Worm (Caenorhabditis elegans) whole organism, L1 larva: ENCODE measurements around the gene sel-9.

Experiments
- C04F5.9 ChIP-seq: sonication (generic microtip); optimal IDR thresholded peaks from 2 replicates; lab custom pipeline; 2016; ENCODE audit warnings: missing genetic modification characterization, missing compliant biosample characterization
- C16A3.4 ChIP-seq: fragments of 150-350 bp; optimal IDR thresholded peaks from 2 replicates; lab custom pipeline; 2014; ENCODE audit warnings: missing biosample characterization, missing genetic modification characterization
- C34B4.2 ChIP-seq: sonication (generic microtip); optimal IDR thresholded peaks from 2 replicates; lab custom pipeline; 2017; ENCODE audit warnings: mild to moderate bottlenecking, missing genetic modification characterization, missing compliant biosample characterization
- F16B12.6 ChIP-seq: fragments of 150-350 bp; optimal IDR thresholded peaks from 2 replicates; lab custom pipeline; 2014; ENCODE audit warnings: missing biosample characterization, missing genetic modification characterization
- Y116A8C.19 ChIP-seq: sonication (generic microtip); optimal IDR thresholded peaks from 2 replicates; lab custom pipeline; 2016; ENCODE audit warnings: missing compliant biosample characterization, missing genetic modification characterization, borderline replicate concordance
- aly-2 ChIP-seq: fragments of 150-350 bp; optimal IDR thresholded peaks from 2 replicates; lab custom pipeline; 2014; ENCODE audit warnings: missing biosample characterization, missing genetic modification characterization
- ama-1 ChIP-seq: fragments of 150-350 bp; optimal IDR thresholded peaks from 2 replicates; lab custom pipeline; 2014
- blmp-1 ChIP-seq: fragments of 150-350 bp; optimal IDR thresholded peaks from 2 replicates; lab custom pipeline; 2014; ENCODE audit warnings: missing biosample characterization, missing genetic modification characterization
- ceh-63 ChIP-seq: fragments of 200-800 bp; sonication (Bioruptor generic); optimal IDR thresholded peaks from 2 replicates; lab custom pipeline; 2018; ENCODE audit warnings: mild to moderate bottlenecking, missing genetic modification characterization, missing compliant biosample characterization
- ceh-82 ChIP-seq, 3 experiments: fragments of 150-350 bp in 1 of 3; sonication (generic microtip) in 2 of 3; optimal IDR thresholded peaks; 2 replicates each; lab custom pipeline; 2014 to 2017; ENCODE audit warnings: missing biosample characterization in 3 of 3, missing genetic modification characterization in 3 of 3
- ceh-88 ChIP-seq: fragments of 200-800 bp; sonication (Bioruptor generic); IDR thresholded peaks from 2 replicates; pipeline ENCODE4 v1.3.6; 2022; ENCODE audit warnings: missing genetic modification characterization, missing compliant biosample characterization
- ces-1 ChIP-seq: fragments of 150-350 bp; optimal IDR thresholded peaks from 2 replicates; lab custom pipeline; 2014; ENCODE audit warnings: missing biosample characterization, missing genetic modification reagents, missing genetic modification characterization
- dpl-1 ChIP-seq, 3 experiments: fragments of 150-350 bp in 2 of 3; sonication (generic microtip) in 1 of 3; optimal IDR thresholded peaks; 2 replicates each; lab custom pipeline; 2014 to 2017; ENCODE audit warnings: missing biosample characterization in 3 of 3, missing genetic modification characterization in 3 of 3, missing genetic modification reagents in 3 of 3
- efl-1 ChIP-seq, 4 experiments: fragments of 150-350 bp; optimal IDR thresholded peaks in 3 of 4; peaks in 1 of 4; 1 replicate in 1 of 4; 2 replicates in 3 of 4; lab custom pipeline; 2014; ENCODE audit warnings: missing biosample characterization in 2 of 4, missing genetic modification characterization in 2 of 4, missing genetic modification reagents in 2 of 4
- efl-3 ChIP-seq: fragments of 200-800 bp; sonication (Bioruptor generic); optimal IDR thresholded peaks from 2 replicates; lab custom pipeline; 2018; ENCODE audit warnings: mild to moderate bottlenecking, missing genetic modification characterization, missing compliant biosample characterization
- egl-13 ChIP-seq: sonication (generic microtip); optimal IDR thresholded peaks from 2 replicates; lab custom pipeline; 2016; ENCODE audit warnings: missing genotype, missing genetic modification reagents, missing genetic modification characterization, missing compliant biosample characterization
- elt-2 ChIP-seq: sonication (generic microtip); optimal IDR thresholded peaks from 2 replicates; lab custom pipeline; 2016; ENCODE audit warnings: missing genetic modification characterization, mild to moderate bottlenecking, inconsistent platforms, missing compliant biosample characterization, missing genetic modification reagents
- ets-5 ChIP-seq: fragments of 200-800 bp; sonication (Bioruptor generic); IDR thresholded peaks from 2 replicates; pipeline ENCODE4 v1.3.6; 2022; ENCODE audit warnings: missing genetic modification characterization, missing compliant biosample characterization
- fos-1 ChIP-seq: fragments of 150-350 bp; optimal IDR thresholded peaks from 2 replicates; lab custom pipeline; 2014; ENCODE audit warnings: missing biosample characterization, missing genetic modification characterization
- grh-1 ChIP-seq: fragments of 200-800 bp; sonication (Bioruptor generic); IDR thresholded peaks from 2 replicates; pipeline ENCODE4 v1.3.6; 2022; ENCODE audit warnings: missing genetic modification reagents, missing genetic modification characterization, missing compliant biosample characterization
- hlh-4 ChIP-seq: sonication (generic microtip); optimal IDR thresholded peaks from 2 replicates; lab custom pipeline; 2016; ENCODE audit warnings: mild to moderate bottlenecking, missing genetic modification characterization, missing compliant biosample characterization
- hpl-2 ChIP-seq: fragments of 150-350 bp; optimal IDR thresholded peaks from 2 replicates; lab custom pipeline; 2014; ENCODE audit warnings: missing biosample characterization, missing genetic modification reagents, missing genetic modification characterization
- isw-1 ChIP-seq: fragments of 200-800 bp; sonication (Bioruptor generic); IDR thresholded peaks from 2 replicates; pipeline ENCODE4 v1.3.6; 2022; ENCODE audit warnings: missing genetic modification characterization, missing compliant biosample characterization
- lin-13 ChIP-seq: fragments of 150-350 bp; optimal IDR thresholded peaks from 2 replicates; lab custom pipeline; 2014; ENCODE audit warnings: missing biosample characterization, missing genetic modification reagents, missing genetic modification characterization
- lin-14 ChIP-seq: fragments of 200-800 bp; sonication (Bioruptor generic); optimal IDR thresholded peaks from 2 replicates; lab custom pipeline; 2018; ENCODE audit warnings: mild to moderate bottlenecking, missing genetic modification characterization, moderate library complexity, missing compliant biosample characterization
- lin-15B ChIP-seq: fragments of 150-350 bp; sonication (generic microtip); optimal IDR thresholded peaks from 3 replicates; lab custom pipeline; 2014; ENCODE audit warnings: missing biosample characterization, missing genetic modification characterization
- lin-35 ChIP-seq, 2 experiments: fragments of 150-350 bp; optimal IDR thresholded peaks; 2 replicates each; lab custom pipeline; 2014; ENCODE audit warnings: missing biosample characterization in 2 of 2, missing genetic modification characterization in 2 of 2, missing genetic modification reagents in 2 of 2
- lir-3 ChIP-seq: sonication (generic microtip); optimal IDR thresholded peaks from 2 replicates; lab custom pipeline; 2016; ENCODE audit warnings: mild to moderate bottlenecking, missing genetic modification characterization, moderate library complexity, missing compliant biosample characterization; ENCODE audit not compliant: poor library complexity
- lsy-2 ChIP-seq, 2 experiments: fragments of 150-350 bp; optimal IDR thresholded peaks; 2 replicates each; lab custom pipeline; 2014; ENCODE audit warnings: missing biosample characterization in 2 of 2, missing genetic modification characterization in 2 of 2
- mab-9 ChIP-seq: fragments of 200-800 bp; sonication (Bioruptor generic); IDR thresholded peaks from 2 replicates; pipeline ENCODE4 v1.3.6; 2022; ENCODE audit warnings: missing genetic modification reagents, missing genetic modification characterization, missing compliant biosample characterization
- mep-1 ChIP-seq: fragments of 150-350 bp; optimal IDR thresholded peaks from 2 replicates; lab custom pipeline; 2014; ENCODE audit warnings: missing biosample characterization, missing genetic modification characterization
- nhr-11 ChIP-seq: fragments of 150-350 bp; optimal IDR thresholded peaks from 2 replicates; lab custom pipeline; 2014; ENCODE audit warnings: missing biosample characterization, missing genetic modification characterization
- nhr-12 ChIP-seq: sonication (generic microtip); optimal IDR thresholded peaks from 2 replicates; lab custom pipeline; 2017; ENCODE audit warnings: missing biosample characterization, missing genetic modification characterization
- nhr-237 ChIP-seq: fragments of 150-350 bp; optimal IDR thresholded peaks from 2 replicates; lab custom pipeline; 2014; ENCODE audit warnings: missing biosample characterization, missing genetic modification characterization
- nhr-76 ChIP-seq: sonication (generic microtip); optimal IDR thresholded peaks from 2 replicates; lab custom pipeline; 2017; ENCODE audit warnings: missing biosample characterization, missing genetic modification characterization
- nhr-77 ChIP-seq: fragments of 150-350 bp; optimal IDR thresholded peaks from 2 replicates; lab custom pipeline; 2014; ENCODE audit warnings: missing biosample characterization, missing genetic modification characterization
- nhr-84 ChIP-seq: sonication (generic microtip); optimal IDR thresholded peaks from 2 replicates; lab custom pipeline; 2017; ENCODE audit warnings: missing biosample characterization, missing genetic modification characterization
- nhr-85 ChIP-seq: sonication (generic microtip); peaks from one replicate; lab custom pipeline; 2016; ENCODE audit warnings: missing genetic modification characterization, inconsistent platforms, missing compliant biosample characterization
- nhr-90 ChIP-seq: sonication (generic microtip); optimal IDR thresholded peaks from 2 replicates; lab custom pipeline; 2016; ENCODE audit warnings: mild to moderate bottlenecking, missing genetic modification characterization, missing compliant biosample characterization; ENCODE audit not compliant: poor library complexity
- pag-3 ChIP-seq: sonication (generic microtip); optimal IDR thresholded peaks from 2 replicates; lab custom pipeline; 2017; ENCODE audit warnings: missing genetic modification characterization, mild to moderate bottlenecking, missing compliant biosample characterization, antibody characterized with exemption, borderline replicate concordance; ENCODE audit not compliant: insufficient read depth
- pax-3 ChIP-seq: fragments of 200-800 bp; sonication (Bioruptor generic); optimal IDR thresholded peaks from 2 replicates; lab custom pipeline; 2018; ENCODE audit warnings: mild to moderate bottlenecking, missing genetic modification characterization, moderate library complexity, missing compliant biosample characterization
- sox-4 ChIP-seq: sonication (generic microtip); optimal IDR thresholded peaks from 2 replicates; lab custom pipeline; 2016; ENCODE audit warnings: missing genetic modification characterization, missing compliant biosample characterization
- sptf-1 ChIP-seq: fragments of 150-350 bp; optimal IDR thresholded peaks from 2 replicates; lab custom pipeline; 2014; ENCODE audit warnings: missing biosample characterization, missing genetic modification characterization
- tbx-2 ChIP-seq: sonication (generic microtip); optimal IDR thresholded peaks from 2 replicates; lab custom pipeline; 2016; ENCODE audit warnings: missing genetic modification characterization, missing compliant biosample characterization
- tlp-1 ChIP-seq: fragments of 150-350 bp; optimal IDR thresholded peaks from 2 replicates; lab custom pipeline; 2014; ENCODE audit warnings: missing biosample characterization, missing genetic modification characterization
- unc-130 ChIP-seq: fragments of 150-350 bp; optimal IDR thresholded peaks from 2 replicates; lab custom pipeline; 2017; ENCODE audit warnings: missing biosample characterization, missing genetic modification characterization, inconsistent platforms
- unc-62 ChIP-seq: fragments of 150-350 bp; optimal IDR thresholded peaks from 2 replicates; lab custom pipeline; 2014; ENCODE audit warnings: missing biosample characterization, missing genetic modification reagents, missing genetic modification characterization
- unc-86 ChIP-seq: sonication (generic microtip); optimal IDR thresholded peaks from 2 replicates; lab custom pipeline; 2016; ENCODE audit warnings: missing genetic modification characterization, missing compliant biosample characterization
- vab-15 ChIP-seq: sonication (generic microtip); optimal IDR thresholded peaks from 2 replicates; lab custom pipeline; 2017; ENCODE audit warnings: missing genotype, mild to moderate bottlenecking, missing genetic modification characterization, missing compliant biosample characterization
- xbp-1 ChIP-seq: sonication (generic microtip); optimal IDR thresholded peaks from 2 replicates; lab custom pipeline; 2016; ENCODE audit warnings: missing genetic modification characterization, missing compliant biosample characterization
- zip-4 ChIP-seq: fragments of 200-800 bp; sonication (Bioruptor generic); optimal IDR thresholded peaks from 2 replicates; lab custom pipeline; 2018; ENCODE audit warnings: mild to moderate bottlenecking, missing genetic modification characterization, moderate library complexity, missing compliant biosample characterization
- ztf-11 ChIP-seq, 2 experiments: sonication (generic microtip); optimal IDR thresholded peaks; 2 replicates each; lab custom pipeline; 2016 to 2017; ENCODE audit warnings: missing genetic modification characterization in 2 of 2, missing biosample characterization in 1 of 2, missing compliant biosample characterization in 1 of 2

Gene sel-9

DNA sequence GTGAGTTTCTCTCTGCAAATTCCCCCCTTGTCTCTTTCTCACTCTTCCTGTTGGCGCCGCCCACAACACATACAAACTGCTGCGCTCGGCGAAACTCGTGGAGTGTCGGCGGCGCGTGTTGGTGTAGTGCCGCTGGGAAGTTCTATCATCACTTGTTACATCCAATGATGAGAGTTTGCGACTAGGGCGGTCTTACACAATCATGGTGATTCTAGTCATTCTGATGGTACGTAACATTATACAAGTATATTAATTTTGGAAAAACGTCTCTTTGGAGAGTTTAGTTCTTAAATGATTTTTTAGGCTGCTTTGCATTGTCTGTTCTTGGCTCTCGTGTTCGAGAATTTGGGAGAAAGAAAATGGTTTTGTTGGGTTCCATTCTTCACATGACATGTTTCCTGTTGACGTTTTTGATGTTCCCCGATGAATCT is 46.6 kb upstream of the sel-9 start (continued):
- peak; percentile 89 for TF ChIP-seq xbp-1 (tag; lab: Kevin White, UChicago)
- peak; percentile 74 for TF ChIP-seq pax-3 (tag; lab: Kevin White, UChicago)
- peak; percentile 39 for TF ChIP-seq C16A3.4
- TF ChIP-seq ets-5 (GFP tag; lab: Robert Waterston, UW): no peak
- TF ChIP-seq elt-2: peak; percentile 89
- peak; percentile 68 for TF ChIP-seq unc-86
- peak; percentile 69 for TF ChIP-seq zip-4 (GFP tag; lab: Kevin White, UChicago)
- no peak for TF ChIP-seq pag-3 (tag; lab: Kevin White, UChicago)
- peak; percentile 59 for TF ChIP-seq lin-13 (GFP tag; lab: Kevin White, UChicago)
- peak; percentile 85 for TF ChIP-seq tbx-2 (tag; lab: Kevin White, UChicago)
- TF ChIP-seq dpl-1 (GFP tag; optimal IDR thresholded peaks at IDR 0.05; lab: Kevin White, UChicago): peak; percentile 37 to 64 (median 56)
- peak; percentile 59 to 84 for TF ChIP-seq lsy-2 (tag; optimal IDR thresholded peaks at IDR 0.05; lab: Kevin White, UChicago)
- peak; percentile 85 to 86 (median 85) for TF ChIP-seq ceh-82 (tag; optimal IDR thresholded peaks at IDR 0.05; lab: Kevin White, UChicago)
- TF ChIP-seq nhr-84 (tag; lab: Kevin White, UChicago): no peak
- TF ChIP-seq blmp-1 (tag; lab: Kevin White, UChicago): peak; percentile 26
- TF ChIP-seq C34B4.2 (tag; lab: Kevin White, UChicago): no peak
- TF ChIP-seq F16B12.6 (tag; lab: Kevin White, UChicago): peak; percentile 37
- no peak for TF ChIP-seq Y116A8C.19
- TF ChIP-seq nhr-12 (tag; lab: Kevin White, UChicago): no peak
- peak; percentile 22 for TF ChIP-seq unc-130 (tag; lab: Kevin White, UChicago)
- peak; percentile 56 to 79 for TF ChIP-seq lin-35 (GFP tag; optimal IDR thresholded peaks at IDR 0.05; lab: Kevin White, UChicago)
- peak; percentile 42 for TF ChIP-seq isw-1 (GFP tag; lab: Robert Waterston, UW)
- no peak for TF ChIP-seq sptf-1 (tag; lab: Kevin White, UChicago)
- TF ChIP-seq mab-9: peak; percentile 74
- TF ChIP-seq lin-14 (GFP tag; lab: Kevin White, UChicago): peak; percentile 92
- TF ChIP-seq nhr-11 (tag; lab: Kevin White, UChicago): peak; percentile 28
- peak; percentile 81 for TF ChIP-seq mep-1 (tag; lab: Kevin White, UChicago)
- TF ChIP-seq fos-1: peak; percentile 75
- TF ChIP-seq lir-3 (tag; lab: Kevin White, UChicago): peak; percentile 50
- TF ChIP-seq hpl-2 (GFP tag; lab: Kevin White, UChicago): peak; percentile 63
- TF ChIP-seq ces-1 (GFP tag; lab: Kevin White, UChicago): no peak
- TF ChIP-seq egl-13 (tag; lab: Kevin White, UChicago): peak; percentile 56
- TF ChIP-seq lin-15B: peak; percentile 46
- TF ChIP-seq vab-15 (tag; lab: Kevin White, UChicago): no peak
- peak; percentile 96 for TF ChIP-seq ama-1
- TF ChIP-seq sox-4 (tag; lab: Kevin White, UChicago): peak; percentile 49
- TF ChIP-seq tlp-1 (tag; lab: Kevin White, UChicago): no peak
- peak; percentile 45 for TF ChIP-seq C04F5.9 (tag; lab: Kevin White, UChicago)
- peak; percentile 84 for TF ChIP-seq grh-1
- TF ChIP-seq efl-1 (optimal IDR thresholded peaks at IDR 0.05; lab: Kevin White, UChicago): peak; percentile 66 to 77
- peak; percentile 53 to 96 for TF ChIP-seq efl-1 (GFP tag; optimal IDR thresholded peaks at IDR 0.05 in 1 of 2; lab: Kevin White, UChicago)
- TF ChIP-seq aly-2: peak; percentile 49
- no peak for TF ChIP-seq ceh-63
- TF ChIP-seq nhr-85 (tag; lab: Kevin White, UChicago): peak; percentile 97
- 0 out of 2 replicates have a peak, but pooled peaks have one; percentile 28 for TF ChIP-seq ceh-88 (GFP tag; lab: Robert Waterston, UW)
- peak in 1 of 2 experiments; percentile 69 for TF ChIP-seq ztf-11 (tag; optimal IDR thresholded peaks at IDR 0.05; lab: Kevin White, UChicago)
- peak; percentile 72 for TF ChIP-seq nhr-77 (tag; lab: Kevin White, UChicago)
- TF ChIP-seq hlh-4 (tag; lab: Kevin White, UChicago): no peak
- no peak for TF ChIP-seq unc-62
- peak; percentile 8 for TF ChIP-seq nhr-237 (tag; lab: Kevin White, UChicago)
- peak; percentile 96 for TF ChIP-seq nhr-90 (tag; lab: Kevin White, UChicago)
- TF ChIP-seq nhr-76 (tag; lab: Kevin White, UChicago): no peak
- peak; percentile 68 for TF ChIP-seq efl-3 (GFP tag; lab: Kevin White, UChicago)
